Fruit fly (Drosophila melanogaster) whole organism, embryonic: ENCODE measurements around the gene sbr.
A peak's percentile ranks its signal among the peaks of the same experiment; 100 is the strongest.

Experiments
- Asciz ChIP-seq: fragments of 200-800 bp; sonication (Bioruptor generic); optimal IDR thresholded peaks from 2 replicates; lab custom pipeline; 2017; ENCODE audit warnings: missing biosample characterization, mild to moderate bottlenecking, missing genetic modification characterization, missing genetic modification reagents
- C15 ChIP-seq: fragments of 200-800 bp; sonication (Bioruptor generic); IDR thresholded peaks from 3 replicates; pipeline ENCODE4 v1.3.6; 2022; ENCODE audit warnings: missing biosample characterization, missing genetic modification characterization
- CG10147 ChIP-seq: fragments of 200-800 bp; sonication (Bioruptor generic); optimal IDR thresholded peaks from 2 replicates; lab custom pipeline; 2019; ENCODE audit warnings: missing biosample characterization, mild to moderate bottlenecking, missing genetic modification characterization, moderate library complexity
- CG10366 ChIP-seq: fragments of 200-800 bp; sonication (Bioruptor generic); IDR thresholded peaks from 2 replicates; pipeline ENCODE4 v1.3.6; 2022; ENCODE audit warnings: missing biosample characterization, missing genetic modification characterization
- CG10979 ChIP-seq: fragments of 200-800 bp; sonication (Bioruptor generic); optimal IDR thresholded peaks from 2 replicates; lab custom pipeline; 2018; ENCODE audit warnings: missing biosample characterization, mild to moderate bottlenecking, missing genetic modification characterization, moderate library complexity
- CG12744 ChIP-seq: fragments of 200-800 bp; sonication (Bioruptor generic); optimal IDR thresholded peaks from 2 replicates; lab custom pipeline; 2016; ENCODE audit warnings: missing biosample characterization, missing genetic modification characterization
- CG14860 ChIP-seq: fragments of 200-800 bp; sonication (Bioruptor generic); IDR thresholded peaks from 3 replicates; pipeline ENCODE4 v1.3.6; 2022; ENCODE audit warnings: missing biosample characterization, missing genetic modification characterization; ENCODE audit not compliant: partially characterized antibody
- CG15479 ChIP-seq: fragments of 200-800 bp; sonication (Bioruptor generic); optimal IDR thresholded peaks from 3 replicates; lab custom pipeline; 2019; ENCODE audit warnings: missing biosample characterization, mild to moderate bottlenecking, missing genetic modification characterization, moderate library complexity
- CG15514 ChIP-seq: fragments of 200-800 bp; sonication (Bioruptor generic); optimal IDR thresholded peaks from 3 replicates; lab custom pipeline; 2017; ENCODE audit warnings: missing biosample characterization, missing genetic modification characterization, mild to moderate bottlenecking, moderate library complexity, missing genetic modification reagents
- CG16813 ChIP-seq: fragments of 200-800 bp; sonication (Bioruptor generic); IDR thresholded peaks from 3 replicates; pipeline ENCODE4 v1.3.6; 2022; ENCODE audit warnings: missing biosample characterization, missing genetic modification characterization; ENCODE audit not compliant: partially characterized antibody
- CG17802 ChIP-seq: fragments of 200-800 bp; sonication (Bioruptor generic); optimal IDR thresholded peaks from 2 replicates; lab custom pipeline; 2018; ENCODE audit warnings: missing biosample characterization, mild to moderate bottlenecking, missing genetic modification characterization, moderate library complexity
- CG2875 ChIP-seq: fragments of 200-800 bp; sonication (Bioruptor generic); optimal IDR thresholded peaks from 2 replicates; lab custom pipeline; 2017; ENCODE audit warnings: missing biosample characterization, mild to moderate bottlenecking, missing genetic modification characterization, missing genetic modification reagents
- CG32532 ChIP-seq: fragments of 200-800 bp; sonication (Bioruptor generic); IDR thresholded peaks from 2 replicates; pipeline ENCODE4 v1.3.6; 2022; ENCODE audit warnings: missing biosample characterization, missing genetic modification characterization
- CG32772 ChIP-seq: fragments of 200-800 bp; sonication (Bioruptor generic); IDR thresholded peaks from 2 replicates; pipeline ENCODE4 v1.3.6; 2022; ENCODE audit warnings: missing biosample characterization, missing genetic modification characterization
- CG3726 ChIP-seq: fragments of 200-800 bp; sonication (Bioruptor generic); IDR thresholded peaks from 3 replicates; pipeline ENCODE4, ENCODE4 v1.3.6; 2022; ENCODE audit warnings: missing biosample characterization, missing genetic modification characterization
- CG9215 ChIP-seq: fragments of 200-800 bp; sonication (Bioruptor generic); IDR thresholded peaks from 2 replicates; pipeline ENCODE4 v1.3.6; 2022; ENCODE audit warnings: missing biosample characterization, missing genetic modification characterization
- D19A ChIP-seq: fragments of 200-800 bp; optimal IDR thresholded peaks from 3 replicates; lab custom pipeline; 2019; ENCODE audit warnings: missing biosample characterization, mild to moderate bottlenecking, missing genetic modification characterization, moderate library complexity
- Dll ChIP-seq: fragments of 200-800 bp; sonication (Bioruptor generic); IDR thresholded peaks from 4 replicates; pipeline ENCODE4 v1.3.6; 2022; ENCODE audit warnings: missing biosample characterization, missing genetic modification characterization; ENCODE audit not compliant: partially characterized antibody
- HLH3B ChIP-seq: fragments of 200-800 bp; sonication (Bioruptor generic); IDR thresholded peaks from 2 replicates; pipeline ENCODE4 v1.3.6; 2022; ENCODE audit warnings: missing biosample characterization, missing genetic modification characterization
- Hand ChIP-seq: fragments of 200-800 bp; sonication (Bioruptor generic); optimal IDR thresholded peaks from 2 replicates; lab custom pipeline; 2017; ENCODE audit warnings: mild to moderate bottlenecking, missing biosample characterization, missing genetic modification reagents, missing genetic modification characterization
- HmgD ChIP-seq: fragments of 200-800 bp; sonication (Bioruptor generic); optimal IDR thresholded peaks from 3 replicates; lab custom pipeline; 2016; ENCODE audit warnings: missing biosample characterization, missing genetic modification characterization
- Neu2 ChIP-seq: fragments of 200-800 bp; sonication (Bioruptor generic); optimal IDR thresholded peaks from 3 replicates; lab custom pipeline; 2016; ENCODE audit warnings: missing biosample characterization, missing genetic modification characterization, borderline replicate concordance
- Optix ChIP-seq: fragments of 200-800 bp; sonication (Bioruptor generic); IDR thresholded peaks from 3 replicates; pipeline ENCODE4 v1.3.6; 2022; ENCODE audit warnings: missing biosample characterization, missing genetic modification characterization
- Sox102F ChIP-seq: fragments of 200-800 bp; sonication (Bioruptor generic); optimal IDR thresholded peaks from 2 replicates; lab custom pipeline; 2018; ENCODE audit warnings: missing biosample characterization, mild to moderate bottlenecking, missing genetic modification characterization, moderate library complexity
- Sry-β ChIP-seq: fragments of 200-800 bp; sonication (Bioruptor generic); optimal IDR thresholded peaks from 2 replicates; lab custom pipeline; 2018; ENCODE audit warnings: missing biosample characterization, mild to moderate bottlenecking, missing genetic modification characterization, moderate library complexity
- Xrp1 ChIP-seq: fragments of 200-800 bp; sonication (Bioruptor generic); IDR thresholded peaks from 2 replicates; pipeline ENCODE4 v1.3.6; 2022; ENCODE audit warnings: missing biosample characterization, missing genetic modification characterization
- crc ChIP-seq: fragments of 200-800 bp; sonication (Bioruptor generic); optimal IDR thresholded peaks from 2 replicates; lab custom pipeline; 2016; ENCODE audit warnings: missing biosample characterization, missing genetic modification characterization
- croc ChIP-seq: fragments of 200-800 bp; sonication (Bioruptor generic); conservative IDR thresholded peaks from 3 replicates; pipeline ENCODE4 v1.3.6; 2022; ENCODE audit warnings: missing biosample characterization, missing genetic modification characterization
- disco-r ChIP-seq: fragments of 200-800 bp; sonication (Bioruptor generic); optimal IDR thresholded peaks from 2 replicates; lab custom pipeline; 2016; ENCODE audit warnings: missing biosample characterization, missing genetic modification characterization
- ems ChIP-seq: fragments of 200-800 bp; sonication (Bioruptor generic); optimal IDR thresholded peaks from 3 replicates; lab custom pipeline; 2016; ENCODE audit warnings: missing biosample characterization, missing genetic modification characterization
- fd102C ChIP-seq: fragments of 200-800 bp; sonication (Bioruptor generic); optimal IDR thresholded peaks from 2 replicates; lab custom pipeline; 2018; ENCODE audit warnings: missing biosample characterization, mild to moderate bottlenecking, missing genetic modification characterization, moderate library complexity
- gcm ChIP-seq: fragments of 200-800 bp; sonication (Bioruptor generic); optimal IDR thresholded peaks from 2 replicates; lab custom pipeline; 2019; ENCODE audit warnings: missing biosample characterization, mild to moderate bottlenecking, missing genetic modification characterization, moderate library complexity
- grau ChIP-seq: fragments of 200-800 bp; optimal IDR thresholded peaks from 3 replicates; lab custom pipeline; 2019; ENCODE audit warnings: missing biosample characterization, mild to moderate bottlenecking, missing genetic modification characterization, moderate library complexity
- gsb ChIP-seq: fragments of 200-800 bp; sonication (Bioruptor generic); IDR thresholded peaks from 2 replicates; pipeline ENCODE4 v1.3.6; 2022; ENCODE audit warnings: missing biosample characterization, missing genetic modification characterization
- hkb ChIP-seq, 2 experiments: fragments of 200-800 bp in 1 of 2; fragments of >200 bp in 1 of 2; sonication (Bioruptor generic) in 1 of 2; IDR thresholded peaks in 1 of 2; optimal IDR thresholded peaks in 1 of 2; 2 replicates each; pipeline versions ENCODE4 v1.3.6 to Lab custom; 2017 to 2022; ENCODE audit warnings: missing biosample characterization in 1 of 2, missing genetic modification characterization in 1 of 2
- hth ChIP-seq: fragments of >200 bp; optimal IDR thresholded peaks from 2 replicates; lab custom pipeline; 2017; ENCODE audit warnings: inconsistent platforms
- ken ChIP-seq: fragments of 200-800 bp; sonication (Bioruptor generic); IDR thresholded peaks from 3 replicates; pipeline ENCODE4 v1.3.6; 2022; ENCODE audit warnings: missing biosample characterization, missing genetic modification characterization
- lbe ChIP-seq: fragments of 200-800 bp; sonication (Bioruptor generic); optimal IDR thresholded peaks from 2 replicates; lab custom pipeline; 2016; ENCODE audit warnings: missing biosample characterization, mild to moderate bottlenecking, missing genetic modification characterization
- nerfin-2 ChIP-seq: fragments of 200-800 bp; sonication (Bioruptor generic); IDR thresholded peaks from 2 replicates; pipeline ENCODE4 v1.3.6; 2022; ENCODE audit warnings: missing biosample characterization, missing genetic modification characterization; ENCODE audit not compliant: partially characterized antibody
- peb ChIP-seq: fragments of 200-800 bp; sonication (Bioruptor generic); IDR thresholded peaks from 2 replicates; pipeline ENCODE4 v1.3.6; 2022; ENCODE audit warnings: missing biosample characterization, missing genetic modification characterization
- prd ChIP-seq, 3 experiments: fragments of >200 bp in 2 of 3; fragments of 200-800 bp in 1 of 3; sonication (Bioruptor generic) in 1 of 3; optimal IDR thresholded peaks in 2 of 3; IDR thresholded peaks in 1 of 3; 2 replicates in 2 of 3; 3 replicates in 1 of 3; pipeline versions ENCODE4 v1.3.6 to Lab custom; 2017 to 2022; ENCODE audit warnings: missing biosample characterization in 1 of 3, missing genetic modification characterization in 1 of 3
- row ChIP-seq: fragments of 200-800 bp; sonication (Bioruptor generic); IDR thresholded peaks from 3 replicates; pipeline ENCODE4 v1.3.6; 2022; ENCODE audit warnings: missing biosample characterization, missing genetic modification characterization
- sima ChIP-seq: fragments of 200-800 bp; sonication (Bioruptor generic); optimal IDR thresholded peaks from 2 replicates; lab custom pipeline; 2016; ENCODE audit warnings: missing biosample characterization, missing genetic modification characterization
- sisA ChIP-seq: fragments of 200-800 bp; sonication (Bioruptor generic); IDR thresholded peaks from 2 replicates; pipeline ENCODE4 v1.3.6; 2022; ENCODE audit warnings: missing biosample characterization, missing genetic modification characterization
- sqz ChIP-seq: fragments of 200-800 bp; sonication (Bioruptor generic); optimal IDR thresholded peaks from 3 replicates; lab custom pipeline; 2018; ENCODE audit warnings: missing biosample characterization, mild to moderate bottlenecking, missing genetic modification characterization
- tap ChIP-seq: fragments of 200-800 bp; optimal IDR thresholded peaks from 3 replicates; lab custom pipeline; 2019; ENCODE audit warnings: missing biosample characterization, mild to moderate bottlenecking, missing genetic modification characterization, moderate library complexity
- unpg ChIP-seq: fragments of 200-800 bp; sonication (Bioruptor generic); optimal IDR thresholded peaks from 3 replicates; lab custom pipeline; 2018; ENCODE audit warnings: missing biosample characterization, mild to moderate bottlenecking, missing genetic modification characterization, moderate library complexity
- z ChIP-seq: fragments of 200-800 bp; sonication (Bioruptor generic); IDR thresholded peaks from 3 replicates; pipeline ENCODE4 v1.3.6; 2022; ENCODE audit warnings: missing biosample characterization, missing genetic modification characterization

sbr gene

DNA sequence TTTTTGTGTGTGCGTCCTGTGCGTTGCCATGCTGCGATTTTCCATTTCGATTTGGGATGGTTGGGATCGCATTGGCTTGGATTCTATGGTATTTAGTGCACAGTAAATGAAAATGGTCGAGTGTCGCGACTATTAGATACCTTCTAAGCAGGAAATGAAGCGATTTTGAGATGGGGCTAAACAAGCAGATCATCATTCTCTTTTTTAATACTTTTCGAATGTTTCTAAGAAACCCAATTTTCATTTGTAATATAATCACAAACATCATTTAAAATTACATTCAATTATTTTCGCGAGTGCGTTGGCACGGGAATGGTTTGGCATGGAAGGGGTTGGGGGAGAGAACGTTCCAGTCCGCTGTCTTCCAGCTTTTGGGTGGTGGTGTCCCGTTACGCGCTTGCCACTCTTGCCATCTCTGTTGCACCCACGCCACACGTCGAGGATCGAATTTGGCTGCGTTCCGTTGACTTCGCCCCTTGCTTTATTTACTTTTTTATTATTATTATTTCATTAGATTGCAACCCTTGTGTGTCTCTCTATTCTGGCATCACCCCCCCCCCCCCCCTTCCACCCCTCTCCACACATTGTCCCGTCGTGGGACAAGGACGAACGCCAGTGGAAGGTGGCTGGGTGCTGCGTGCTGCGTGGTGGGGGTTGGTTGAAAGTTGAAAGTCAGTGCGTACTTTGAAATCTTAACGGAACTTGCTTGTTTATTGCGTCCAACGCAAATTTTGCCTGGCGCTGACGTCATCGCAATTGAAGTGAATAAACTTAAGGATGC lies 21.4 kb downstream of the sbr start (continued):
- TF ChIP-seq Hand (GFP tag; lab: Kevin White, UChicago) (no peak), croc (GFP tag; lab: Robert Waterston, UW) (no peak), unpg (peak; percentile 36), CG16813 (peak; percentile 25; the same call in 1 of the 3 replicates), Neu2 (GFP tag; lab: Kevin White, UChicago) (no peak), CG10366 (GFP tag; lab: Robert Waterston, UW) (peak; percentile 23; the same call in 1 of the 2 replicates), sima (GFP tag; lab: Kevin White, UChicago) (no peak), HmgD (GFP tag; lab: Kevin White, UChicago) (no peak), ems (GFP tag; lab: Kevin White, UChicago) (peak; percentile 33), hkb (optimal IDR thresholded peaks at IDR 0.05; lab: Kevin White, UChicago) (no peak), hkb (GFP tag; IDR thresholded peaks at IDR 0.05; lab: Robert Waterston, UW) (no peak; the same call in 1 of the 2 replicates), HLH3B (no peak), D19A (tag; lab: Kevin White, UChicago) (peak; percentile 53), CG9215 (GFP tag; lab: Robert Waterston, UW) (no peak), Sox102F (GFP tag; lab: Kevin White, UChicago) (peak; percentile 37), CG14860 (GFP tag; lab: Robert Waterston, UW) (no peak), grau (tag; lab: Kevin White, UChicago) (peak; percentile 52), prd (optimal IDR thresholded peaks at IDR 0.05; lab: Kevin White, UChicago) (no peak), prd (GFP tag; IDR thresholded peaks at IDR 0.05; lab: Robert Waterston, UW) (peak; percentile 61; the same call in 2 of the 3 replicates), Asciz (GFP tag; lab: Kevin White, UChicago) (no peak), Optix (GFP tag; lab: Robert Waterston, UW) (no peak; the same call in 2 of the 3 replicates), ken (GFP tag; lab: Robert Waterston, UW) (peak; percentile 50; the same call in 1 of the 3 replicates), CG15514 (GFP tag; lab: Kevin White, UChicago) (no peak), tap (tag; lab: Kevin White, UChicago) (no peak), row (GFP tag; lab: Robert Waterston, UW) (peak; percentile 73), gsb (GFP tag; lab: Robert Waterston, UW) (no peak), sisA (GFP tag; lab: Robert Waterston, UW) (peak; percentile 54; the same call in 1 of the 2 replicates), sqz (GFP tag; lab: Kevin White, UChicago) (no peak), gcm (GFP tag; lab: Kevin White, UChicago) (no peak), Dll (GFP tag; lab: Robert Waterston, UW) (no peak), Sry-β (no peak), CG32772 (GFP tag; lab: Robert Waterston, UW) (no peak), CG15479 (no peak), CG10147 (GFP tag; lab: Kevin White, UChicago) (no peak), CG2875 (GFP tag; lab: Kevin White, UChicago) (peak; percentile 28), CG10979 (peak; percentile 74), z (no peak), lbe (GFP tag; lab: Kevin White, UChicago) (no peak), disco-r (no peak), peb (GFP tag; lab: Robert Waterston, UW) (no peak), fd102C (GFP tag; lab: Kevin White, UChicago) (no peak), hth (lab: Kevin White, UChicago) (no peak), CG12744 (GFP tag; lab: Kevin White, UChicago) (no peak), crc (GFP tag; lab: Kevin White, UChicago) (no peak), C15 (GFP tag; lab: Robert Waterston, UW) (no peak), nerfin-2 (no peak), Xrp1 (GFP tag; lab: Robert Waterston, UW) (peak; percentile 67), CG3726 (GFP tag; lab: Robert Waterston, UW) (no peak), CG17802 (tag; lab: Kevin White, UChicago) (peak; percentile 11), CG32532 (GFP tag; lab: Robert Waterston, UW) (no peak)
